Fruit fly (Drosophila melanogaster) whole organism: Measurements from ENCODE around the gene CG18545.

ENCODE experiments used
- CG8478 ChIP-seq: fragments of >200 bp; optimal IDR thresholded peaks from 2 replicates; lab custom pipeline; 2018; ENCODE audit warnings: inconsistent platforms
- Dll ChIP-seq: fragments of >200 bp; optimal IDR thresholded peaks from 2 replicates; lab custom pipeline; 2017
- EcR ChIP-seq, 2 experiments: fragments of >200 bp; optimal IDR thresholded peaks; 2 replicates each; lab custom pipeline; 2017; ENCODE audit warnings: missing biosample characterization in 2 of 2, missing genetic modification characterization in 2 of 2, missing genetic modification reagents in 2 of 2
- pan ChIP-seq: fragments of >200 bp; optimal IDR thresholded peaks from 2 replicates; lab custom pipeline; 2017
- psq ChIP-seq: fragments of >200 bp; optimal IDR thresholded peaks from 2 replicates; lab custom pipeline; 2017
- usp ChIP-seq: fragments of >200 bp; optimal IDR thresholded peaks from 2 replicates; lab custom pipeline; 2017; ENCODE audit warnings: missing biosample characterization, missing genetic modification characterization, mixed read lengths

Gene CG18545

DNA sequence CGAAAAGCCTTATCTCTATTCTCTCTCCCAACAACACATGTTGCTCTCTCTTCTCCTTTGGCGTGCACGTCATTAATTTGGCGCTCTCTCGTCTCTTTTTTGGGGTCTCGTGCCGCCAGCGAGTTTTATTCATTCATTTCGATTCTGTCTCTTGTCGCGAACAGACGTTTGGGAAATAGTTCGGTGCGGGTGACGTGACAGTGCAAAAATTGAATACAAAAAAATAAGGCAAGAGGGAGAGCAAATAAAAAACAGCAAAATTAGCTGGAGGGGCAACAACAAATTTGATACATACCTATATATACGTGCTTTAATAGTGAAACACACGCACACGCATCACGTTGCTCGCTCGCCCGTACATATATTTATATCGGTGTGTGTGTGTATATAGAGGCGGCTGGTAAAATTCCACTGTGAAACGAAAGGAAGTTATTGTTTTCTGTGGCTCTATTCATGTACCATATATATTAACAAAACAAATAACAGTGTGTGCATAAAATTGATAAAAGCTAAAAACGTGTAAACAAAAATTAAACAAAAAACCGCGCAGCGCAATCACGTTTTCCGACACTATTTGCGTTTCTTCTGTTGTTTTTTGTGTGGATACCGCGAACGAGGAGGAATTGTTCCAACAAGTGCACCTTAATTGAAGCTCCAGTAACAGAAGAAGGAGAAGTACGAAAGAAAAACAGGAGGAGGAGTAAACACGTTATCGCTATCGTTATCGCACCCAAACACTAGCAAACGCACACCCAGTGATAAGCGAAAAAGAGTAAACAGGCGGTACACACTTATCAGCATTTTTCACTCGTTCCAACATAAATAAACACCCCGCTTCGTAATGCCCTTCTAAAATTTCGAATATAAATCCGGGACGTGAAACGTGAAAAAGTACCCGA, 47.6 kb downstream of the CG18545 start, which contains the start of gene cwo:
cwo (plus strand) TSS at position 131 of the 899 bp plus-strand sequence.
- TF ChIP-seq pan, result no peak
- TF ChIP-seq psq (lab: Kevin White, UChicago), result no peak
- TF ChIP-seq CG8478, result no peak
- no peak for TF ChIP-seq usp (GFP tag; lab: Kevin White, UChicago)
- TF ChIP-seq Dll (lab: Kevin White, UChicago), result no peak
- TF ChIP-seq EcR (GFP tag; optimal IDR thresholded peaks at IDR 0.05; lab: Kevin White, UChicago), result no peak

DNA sequence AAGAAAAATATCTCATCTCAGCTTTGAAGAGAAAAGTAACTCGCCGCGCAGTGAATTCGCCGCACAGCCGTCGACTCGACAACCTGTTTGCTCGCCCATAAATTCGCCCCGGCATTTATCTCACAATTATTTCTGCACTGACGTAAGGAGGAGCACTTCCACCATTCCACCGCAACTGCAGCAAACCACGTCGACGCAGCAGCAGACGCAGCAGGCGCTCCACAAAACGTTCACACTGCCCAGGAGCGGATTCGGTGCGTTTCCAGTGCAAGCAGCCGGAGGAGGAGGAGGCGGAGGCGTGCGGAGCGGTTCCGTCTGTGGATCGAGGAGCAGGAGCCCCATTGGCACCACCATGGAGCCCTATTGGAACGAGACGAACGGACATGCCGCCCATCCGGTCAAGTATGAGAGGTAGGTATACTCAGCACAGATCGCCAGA, 48.3 kb downstream of the CG18545 start:
- TF ChIP-seq EcR (GFP tag; optimal IDR thresholded peaks at IDR 0.05; lab: Kevin White, UChicago) (no peak), pan (no peak), psq (lab: Kevin White, UChicago) (no peak), usp (GFP tag; lab: Kevin White, UChicago) (no peak), Dll (lab: Kevin White, UChicago) (no peak), CG8478 (no peak)

DNA sequence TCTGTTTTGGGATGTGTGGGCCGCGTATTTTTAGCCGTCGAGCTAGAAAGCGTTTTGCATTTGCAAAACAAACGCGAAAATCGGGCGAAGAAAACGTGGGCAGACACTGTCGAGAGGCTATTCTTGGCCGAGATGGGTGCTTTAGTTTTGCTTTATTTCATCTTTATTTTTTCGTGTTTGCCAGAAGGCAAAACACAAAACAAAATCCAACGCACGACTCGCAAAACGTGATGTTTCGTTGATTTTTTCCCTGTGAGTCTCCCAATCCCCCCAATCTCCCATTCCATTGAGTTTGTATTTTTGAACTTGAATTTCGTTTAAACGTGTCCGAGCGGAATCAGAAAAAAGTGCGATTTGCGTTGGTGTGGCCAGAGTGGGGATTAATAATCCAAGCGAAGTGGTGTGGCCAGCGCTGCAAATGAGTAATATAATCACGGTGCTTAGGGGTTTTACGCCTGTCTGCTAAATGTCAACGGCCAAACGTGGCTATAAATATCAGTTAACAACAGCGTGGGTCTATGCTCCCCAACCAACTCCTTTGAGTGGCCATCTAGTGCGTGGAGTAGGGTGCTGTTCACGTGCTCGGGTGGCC, 49.2 kb downstream of the CG18545 start:
- TF ChIP-seq EcR (GFP tag; optimal IDR thresholded peaks at IDR 0.05; lab: Kevin White, UChicago) (no peak), psq (lab: Kevin White, UChicago) (no peak), usp (GFP tag; lab: Kevin White, UChicago) (no peak), CG8478 (no peak), Dll (lab: Kevin White, UChicago) (no peak), pan (no peak)

DNA sequence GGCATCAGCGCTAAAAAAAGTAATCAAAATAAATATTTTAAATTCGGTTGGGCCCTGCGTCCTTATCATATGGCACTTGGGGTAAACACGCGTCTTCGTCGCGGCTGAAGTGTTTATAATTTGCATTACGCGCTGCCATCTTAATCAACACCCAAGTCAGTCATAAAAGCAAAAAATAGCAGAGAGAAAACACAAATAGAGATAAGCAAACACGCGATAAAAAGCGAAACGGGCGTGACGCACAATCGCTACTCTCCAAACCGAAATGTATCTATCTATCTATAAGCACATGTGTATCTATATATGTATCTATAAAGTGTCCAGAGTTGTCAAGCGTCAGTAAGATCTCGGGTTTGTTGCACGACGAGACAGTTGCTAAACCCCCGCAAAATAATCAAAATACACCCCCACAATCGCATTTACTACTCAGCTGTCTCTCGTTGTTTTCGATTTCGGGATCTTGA, 50.2 kb downstream of the CG18545 start:
- TF ChIP-seq pan, result no peak
- TF ChIP-seq EcR (GFP tag; optimal IDR thresholded peaks at IDR 0.05; lab: Kevin White, UChicago), result no peak
- no peak for TF ChIP-seq Dll (lab: Kevin White, UChicago)
- TF ChIP-seq CG8478, result no peak
- TF ChIP-seq usp (GFP tag; lab: Kevin White, UChicago), result no peak
- TF ChIP-seq psq (lab: Kevin White, UChicago), result no peak
